Worm (Caenorhabditis elegans) whole organism, midembryonic: ENCODE results near the gene enee-1.

Experiments used
- T22C8.4 ChIP-seq: fragments of 200-800 bp; sonication (Bioruptor generic); IDR thresholded peaks from 2 replicates; pipeline ENCODE4 v1.3.6; 2022; ENCODE audit warnings: missing genetic modification characterization, missing compliant biosample characterization
- cog-1 ChIP-seq: sonication (generic microtip); optimal IDR thresholded peaks from 2 replicates; lab custom pipeline; 2016; ENCODE audit warnings: missing genetic modification characterization, missing compliant biosample characterization
- flt-1 ChIP-seq: fragments of 200-800 bp; sonication (Bioruptor generic); IDR thresholded peaks from 2 replicates; pipeline ENCODE4 v1.3.6; 2022; ENCODE audit warnings: missing genetic modification characterization, missing compliant biosample characterization
- klf-2 ChIP-seq: fragments of 200-800 bp; sonication (Bioruptor generic); conservative IDR thresholded peaks from 2 replicates; pipeline ENCODE4 v1.3.6; 2022; ENCODE audit warnings: missing genetic modification reagents, missing genetic modification characterization, missing compliant biosample characterization
- med-1 ChIP-seq: sonication (generic microtip); optimal IDR thresholded peaks from 2 replicates; lab custom pipeline; 2017; ENCODE audit warnings: missing genetic modification characterization, mild to moderate bottlenecking, missing compliant biosample characterization, antibody characterized with exemption, missing genetic modification reagents; ENCODE audit not compliant: insufficient read depth
- ref-1 ChIP-seq: fragments of 200-800 bp; sonication (Bioruptor generic); conservative IDR thresholded peaks from 2 replicates; pipeline ENCODE4 v1.3.6; 2022; ENCODE audit warnings: missing genetic modification reagents, missing genetic modification characterization, missing compliant biosample characterization
- tab-1 ChIP-seq: fragments of 200-800 bp; sonication (Bioruptor generic); IDR thresholded peaks from 2 replicates; pipeline ENCODE4 v1.3.6; 2022; ENCODE audit warnings: missing genetic modification characterization, missing compliant biosample characterization
- ztf-23 ChIP-seq: fragments of 200-800 bp; sonication (Bioruptor generic); IDR thresholded peaks from 2 replicates; pipeline ENCODE4 v1.3.6; 2022; ENCODE audit warnings: missing genetic modification reagents, missing genetic modification characterization, missing compliant biosample characterization
- ztf-29 ChIP-seq: fragments of 200-800 bp; sonication (Bioruptor generic); IDR thresholded peaks from 2 replicates; pipeline ENCODE4 v1.3.6; 2022; ENCODE audit warnings: missing genetic modification reagents, missing genetic modification characterization, missing compliant biosample characterization

enee-1 gene

DNA sequence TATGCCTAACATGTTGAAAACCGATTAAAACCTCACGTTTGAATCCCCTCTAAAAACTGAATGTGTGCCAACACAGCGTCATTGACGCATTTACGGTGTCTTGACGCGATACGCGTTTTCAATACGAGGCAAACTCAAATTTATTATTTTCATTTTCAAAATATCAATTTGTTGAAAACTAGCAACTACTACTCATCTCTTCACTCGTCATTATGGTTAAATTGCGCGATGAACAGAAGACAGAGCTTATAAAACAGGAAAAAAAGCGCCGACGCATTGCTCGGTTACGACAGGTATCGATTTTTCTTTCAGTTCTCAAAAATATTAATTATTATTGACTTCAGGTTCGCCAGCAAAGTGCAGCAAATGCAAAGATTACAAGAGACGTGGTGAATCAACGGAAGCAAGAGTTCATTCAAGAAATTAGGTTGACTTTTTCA is at the start of gene enee-1:
Gene enee-1, plus strand, starts transcription at position 108 of the 440 bp plus-strand sequence.
- TF ChIP-seq cog-1 (tag; lab: Kevin White, UChicago) (peak; percentile 26), med-1 (GFP tag; lab: Kevin White, UChicago) (no peak), ztf-29 (no peak), ztf-23 (GFP tag; lab: Robert Waterston, UW) (0 out of 2 replicates have a peak, but pooled peaks have one; percentile 56), tab-1 (GFP tag; lab: Robert Waterston, UW) (no peak)

DNA sequence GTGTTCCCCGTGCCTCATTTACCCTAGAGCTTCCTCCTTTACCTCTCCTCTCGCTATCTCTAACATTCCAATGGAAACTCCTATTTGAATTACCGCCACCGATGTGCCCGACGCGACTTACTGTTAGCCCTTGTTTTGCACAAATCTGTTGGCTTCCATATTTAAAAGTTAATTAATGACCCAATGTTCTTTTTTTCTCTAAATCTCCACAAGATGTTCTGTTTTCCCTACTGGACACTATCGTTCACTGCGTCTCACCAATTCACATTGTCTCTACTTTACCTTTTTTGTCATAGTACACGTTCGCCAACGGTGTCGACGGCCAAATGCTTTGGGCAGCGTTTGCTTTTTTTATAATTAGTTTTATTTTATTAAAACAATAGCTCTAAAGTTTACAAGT is 23.9 kb upstream of the enee-1 start:
- TF ChIP-seq med-1 (GFP tag; lab: Kevin White, UChicago) (no peak), klf-2 (GFP tag; lab: Robert Waterston, UW) (no peak), tab-1 (GFP tag; lab: Robert Waterston, UW) (no peak), ztf-23 (GFP tag; lab: Robert Waterston, UW) (no peak), T22C8.4 (no peak), ref-1 (GFP tag; lab: Robert Waterston, UW) (no peak), ztf-29 (no peak), flt-1 (no peak), cog-1 (tag; lab: Kevin White, UChicago) (no peak)

DNA sequence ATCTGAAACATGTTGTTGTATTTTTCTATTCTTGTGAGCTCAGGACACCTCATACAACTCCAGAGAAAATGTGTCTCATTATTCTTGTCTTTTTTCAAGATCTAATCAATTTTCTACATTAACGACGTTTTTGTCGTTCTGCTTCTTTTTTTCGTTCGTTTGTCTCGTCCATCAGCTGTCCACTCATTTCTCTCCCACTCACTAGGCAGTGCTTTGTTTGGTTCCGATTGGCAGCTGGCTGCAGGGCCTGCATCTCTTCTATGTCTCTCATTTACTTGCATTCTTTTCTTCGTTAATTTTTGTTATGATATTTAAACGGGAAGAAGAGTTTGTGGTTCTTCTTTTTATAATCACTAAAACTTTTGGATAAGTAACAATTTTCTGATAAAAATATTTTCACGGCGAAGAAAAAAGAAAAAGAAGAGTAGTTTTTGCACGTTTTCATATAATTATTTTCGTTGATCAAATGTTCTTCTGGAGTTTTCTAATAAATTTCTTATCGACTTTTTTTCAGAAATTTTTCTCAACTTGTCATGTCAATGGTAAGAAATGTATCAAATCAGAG is 23.1 kb upstream of the enee-1 start, which contains the start of gene 2L52.1:
Gene 2L52.1, plus strand, starts transcription at position 515 of the 565 bp plus-strand sequence.
- TF ChIP-seq ztf-29 (no peak), med-1 (GFP tag; lab: Kevin White, UChicago) (no peak), tab-1 (GFP tag; lab: Robert Waterston, UW) (no peak), flt-1 (no peak), ztf-23 (GFP tag; lab: Robert Waterston, UW) (no peak), cog-1 (tag; lab: Kevin White, UChicago) (no peak), klf-2 (GFP tag; lab: Robert Waterston, UW) (no peak), T22C8.4 (no peak), ref-1 (GFP tag; lab: Robert Waterston, UW) (no peak)

DNA sequence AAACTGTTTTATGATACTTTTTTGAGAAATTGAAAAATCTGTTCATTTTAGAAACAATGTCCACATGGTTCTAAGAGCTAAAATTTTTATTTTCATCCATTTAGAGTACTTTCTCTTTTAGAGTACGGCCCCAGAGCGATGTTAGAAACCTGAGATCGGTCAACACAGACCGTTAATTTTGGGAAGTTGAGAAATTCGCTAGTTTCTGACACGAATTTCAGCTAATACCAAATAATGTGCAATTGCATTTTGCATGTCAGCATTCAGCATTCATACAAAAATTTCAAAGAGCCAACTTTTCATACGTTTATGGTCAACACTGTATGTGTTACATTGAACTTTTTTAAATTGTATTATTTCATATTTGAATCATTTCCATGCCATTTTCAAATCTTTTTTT is 19.7 kb upstream of the enee-1 start:
- TF ChIP-seq cog-1 (tag; lab: Kevin White, UChicago) (no peak), ztf-29 (no peak), tab-1 (GFP tag; lab: Robert Waterston, UW) (no peak), klf-2 (GFP tag; lab: Robert Waterston, UW) (no peak), ref-1 (GFP tag; lab: Robert Waterston, UW) (no peak)

DNA sequence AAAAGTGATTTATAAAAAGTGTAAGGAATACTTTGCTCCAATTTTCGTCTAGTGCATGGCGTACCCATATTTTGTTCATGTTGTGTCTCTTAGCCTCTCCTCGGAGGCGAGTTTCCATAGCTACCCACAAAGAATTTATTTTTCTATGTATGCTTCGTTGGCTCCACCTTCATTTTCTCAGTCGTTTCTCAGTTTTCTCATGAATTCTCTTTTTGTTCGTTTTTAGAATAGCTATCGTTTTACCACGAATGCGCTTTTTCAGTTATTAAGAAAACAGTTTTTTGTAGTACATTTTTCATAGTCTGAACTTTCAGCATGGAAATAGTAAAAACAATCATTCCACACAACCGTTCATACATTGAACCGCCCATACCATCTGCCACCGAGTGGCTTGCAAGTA is 18.1 kb upstream of the enee-1 start, which contains the start of gene osta-1:
Gene osta-1, plus strand, starts transcription at position 309 of the 400 bp plus-strand sequence.
- no peak for TF ChIP-seq tab-1 (GFP tag; lab: Robert Waterston, UW)
- no peak for TF ChIP-seq cog-1 (tag; lab: Kevin White, UChicago)
- no peak for TF ChIP-seq T22C8.4
- no peak for TF ChIP-seq ref-1 (GFP tag; lab: Robert Waterston, UW)
- TF ChIP-seq ztf-23 (GFP tag; lab: Robert Waterston, UW): no peak
- TF ChIP-seq klf-2 (GFP tag; lab: Robert Waterston, UW): no peak
- no peak for TF ChIP-seq flt-1

DNA sequence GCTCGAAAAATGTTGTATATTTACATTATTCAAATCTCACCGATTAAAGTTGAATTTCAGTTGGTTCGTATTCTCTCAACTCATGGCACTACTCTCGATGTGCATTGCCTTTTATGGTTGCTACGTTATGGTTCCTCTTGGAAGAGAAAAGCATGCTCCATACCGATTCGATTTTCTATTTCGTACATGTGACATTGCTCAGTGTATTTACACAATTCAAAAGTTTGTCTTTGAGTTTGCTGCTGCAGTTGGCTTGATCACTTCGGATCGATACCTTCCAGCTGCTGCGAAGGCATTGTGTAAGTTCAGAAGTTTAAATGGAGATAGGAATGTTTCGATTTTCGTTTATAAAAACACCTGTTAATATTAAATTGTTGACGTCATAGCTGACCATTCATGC is 16.3 kb upstream of the enee-1 start:
- no peak for TF ChIP-seq med-1 (GFP tag; lab: Kevin White, UChicago)
- no peak for TF ChIP-seq klf-2 (GFP tag; lab: Robert Waterston, UW)
- no peak for TF ChIP-seq ref-1 (GFP tag; lab: Robert Waterston, UW)
- TF ChIP-seq cog-1 (tag; lab: Kevin White, UChicago): no peak
- TF ChIP-seq ztf-29: no peak
- no peak for TF ChIP-seq tab-1 (GFP tag; lab: Robert Waterston, UW)
- no peak for TF ChIP-seq flt-1
- TF ChIP-seq T22C8.4: no peak
- no peak for TF ChIP-seq ztf-23 (GFP tag; lab: Robert Waterston, UW)

DNA sequence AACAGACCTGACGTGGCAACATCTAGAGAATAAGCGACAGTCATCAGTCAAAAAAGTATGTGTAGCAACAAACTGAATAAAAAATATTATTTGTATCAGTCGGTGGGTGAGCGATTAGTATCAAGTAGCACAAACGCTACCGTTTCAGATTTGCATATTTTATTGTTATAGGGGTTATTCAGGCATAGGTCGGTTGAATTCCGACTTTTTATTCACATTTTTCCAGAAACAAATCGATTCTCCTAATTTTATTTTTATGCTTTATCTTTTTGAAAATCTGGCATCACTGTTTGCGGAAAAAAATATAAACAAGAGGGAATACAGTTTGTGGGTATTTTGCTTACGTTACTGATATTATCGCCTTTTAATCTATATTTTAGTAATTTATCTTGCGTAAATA is 12.7 kb upstream of the enee-1 start, which contains the start of gene best-4:
Gene best-4, minus strand, starts transcription at position 101 of the 400 bp plus-strand sequence.
- TF ChIP-seq ztf-23 (GFP tag; lab: Robert Waterston, UW) (no peak), ztf-29 (no peak), T22C8.4 (no peak), flt-1 (no peak), cog-1 (tag; lab: Kevin White, UChicago) (no peak), ref-1 (GFP tag; lab: Robert Waterston, UW) (no peak), klf-2 (GFP tag; lab: Robert Waterston, UW) (no peak), tab-1 (GFP tag; lab: Robert Waterston, UW) (no peak)

DNA sequence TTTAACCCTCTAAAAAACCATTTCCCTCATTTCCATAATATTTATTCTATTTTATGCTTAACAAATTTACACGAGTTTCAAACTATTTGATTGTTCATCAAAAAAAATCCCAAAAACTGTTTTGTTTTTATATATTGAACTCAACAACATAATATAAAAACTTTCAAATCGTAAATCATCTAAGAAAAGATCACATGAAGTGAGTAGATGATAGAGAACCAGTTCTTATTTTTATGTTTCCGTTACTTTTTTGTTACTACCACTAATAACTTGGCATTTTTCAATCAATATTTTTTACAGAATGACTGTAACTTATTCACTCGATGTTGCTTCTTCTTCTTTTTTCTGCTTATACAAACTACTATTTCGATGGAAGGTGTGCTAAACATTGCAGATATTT is 11.8 kb upstream of the enee-1 start, which contains the start of gene best-3:
Gene best-3, plus strand, starts transcription at position 301 of the 400 bp plus-strand sequence.
- TF ChIP-seq cog-1 (tag; lab: Kevin White, UChicago): no peak
- TF ChIP-seq ztf-23 (GFP tag; lab: Robert Waterston, UW): no peak
- no peak for TF ChIP-seq klf-2 (GFP tag; lab: Robert Waterston, UW)
- no peak for TF ChIP-seq ref-1 (GFP tag; lab: Robert Waterston, UW)
- TF ChIP-seq T22C8.4: no peak
- TF ChIP-seq flt-1: no peak
- no peak for TF ChIP-seq ztf-29
- no peak for TF ChIP-seq tab-1 (GFP tag; lab: Robert Waterston, UW)
- TF ChIP-seq med-1 (GFP tag; lab: Kevin White, UChicago): no peak

DNA sequence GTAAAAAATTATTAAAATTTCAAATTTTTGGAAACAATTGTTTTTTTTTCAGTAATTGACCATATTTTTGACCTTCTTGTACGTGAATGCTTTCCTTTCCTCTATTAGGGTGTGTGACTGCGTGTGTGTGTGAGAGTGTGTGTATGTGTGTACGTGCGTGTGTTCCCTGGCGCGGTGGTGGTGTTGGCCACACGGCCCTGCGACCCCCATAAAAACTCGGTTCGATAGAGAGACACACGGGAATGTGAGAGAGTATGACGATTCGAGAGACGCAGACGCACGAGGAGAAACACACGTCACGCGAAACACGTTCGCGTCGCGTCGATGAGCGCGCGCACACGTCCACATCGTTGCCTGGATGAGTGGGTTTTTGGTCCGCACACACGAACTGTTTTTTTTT is 5.7 kb upstream of the enee-1 start:
- TF ChIP-seq flt-1 (no peak), ztf-29 (no peak), klf-2 (GFP tag; lab: Robert Waterston, UW) (no peak), cog-1 (tag; lab: Kevin White, UChicago) (peak; percentile 57), med-1 (GFP tag; lab: Kevin White, UChicago) (no peak), tab-1 (GFP tag; lab: Robert Waterston, UW) (no peak), ztf-23 (GFP tag; lab: Robert Waterston, UW) (peak; percentile 53; the same call in 1 of the 2 replicates), ref-1 (GFP tag; lab: Robert Waterston, UW) (no peak), T22C8.4 (peak; percentile 32; the same call in 1 of the 2 replicates)
